Worm (Caenorhabditis elegans): ENCODE data around the gene srg-23.

ce11 chrII:3137804-3138203 lies 41.8 kb upstream of the srg-23 start, which contains the start of gene sri-54:
- TF ChIP-seq egl-27 (tag; optimal IDR thresholded peaks at IDR 0.05) (no peak), nhr-12 (tag; optimal IDR thresholded peaks at IDR 0.05) (no peak), snpc-4 (tag; optimal IDR thresholded peaks at IDR 0.05) (no peak), ztf-11 (tag; optimal IDR thresholded peaks at IDR 0.05) (no peak), unc-62 (GFP tag; optimal IDR thresholded peaks at IDR 0.05) (no peak), zag-1 (tag; optimal IDR thresholded peaks at IDR 0.05) (no peak), tbx-2 (tag; optimal IDR thresholded peaks at IDR 0.05) (no peak), fkh-10 (GFP tag; optimal IDR thresholded peaks at IDR 0.05) (no peak), sea-2 (GFP tag; optimal IDR thresholded peaks at IDR 0.05) (no peak), nhr-77 (tag; optimal IDR thresholded peaks at IDR 0.05) (no peak), pha-4 (tag; optimal IDR thresholded peaks at IDR 0.05) (no peak), fos-1 (tag; optimal IDR thresholded peaks at IDR 0.05) (no peak), daf-12 (tag; optimal IDR thresholded peaks at IDR 0.05) (no peak), nhr-23 (tag; optimal IDR thresholded peaks at IDR 0.05) (no peak)

Data from whole organism, L3 larva.